Worm (Caenorhabditis elegans) whole organism, L4 larva: Measurements from ENCODE around the gene met-2.
A peak's percentile ranks its signal among the peaks of the same experiment; 100 is the strongest.
"Not testable (repeated sequence)": the region's sequence is repeated elsewhere in the genome, so short reads cannot be mapped to it uniquely, and the experiment has no call there.

Experiments
- F10B5.3 ChIP-seq: sonication (generic microtip); optimal IDR thresholded peaks from 2 replicates; lab custom pipeline; 2016; ENCODE audit warnings: mild to moderate bottlenecking, missing genetic modification characterization, missing compliant biosample characterization
- F37D6.2 ChIP-seq: sonication (generic microtip); optimal IDR thresholded peaks from 2 replicates; lab custom pipeline; 2016; ENCODE audit warnings: mild to moderate bottlenecking, missing genetic modification characterization, missing compliant biosample characterization
- F49E8.2 ChIP-seq: sonication (generic microtip); optimal IDR thresholded peaks from 2 replicates; lab custom pipeline; 2016; ENCODE audit warnings: missing compliant biosample characterization, mild to moderate bottlenecking, missing genetic modification characterization, borderline replicate concordance
- R02D3.7 ChIP-seq: fragments of 150-350 bp; sonication (generic microtip); optimal IDR thresholded peaks from 3 replicates; lab custom pipeline; 2014; ENCODE audit warnings: missing biosample characterization, missing genetic modification characterization
- T20F7.1 ChIP-seq: fragments of 200-800 bp; sonication (Bioruptor generic); optimal IDR thresholded peaks from 2 replicates; lab custom pipeline; 2018; ENCODE audit warnings: mild to moderate bottlenecking, missing genetic modification characterization, missing compliant biosample characterization
- T26A8.4 ChIP-seq: fragments of 200-800 bp; sonication (Bioruptor generic); IDR thresholded peaks from 2 replicates; pipeline ENCODE4 v1.3.6; 2022; ENCODE audit warnings: missing genetic modification characterization, missing compliant biosample characterization
- Y48G9A.11 ChIP-seq: fragments of 200-800 bp; sonication (Bioruptor generic); IDR thresholded peaks from 2 replicates; pipeline ENCODE4 v1.3.6; 2022; ENCODE audit warnings: missing genetic modification reagents, missing genetic modification characterization, missing compliant biosample characterization
- Y5F2A.4 ChIP-seq: fragments of 200-800 bp; sonication (Bioruptor generic); optimal IDR thresholded peaks from 2 replicates; lab custom pipeline; 2018; ENCODE audit warnings: mild to moderate bottlenecking, missing genetic modification characterization, missing compliant biosample characterization
- Y75B8A.6 ChIP-seq: fragments of 200-800 bp; sonication (Bioruptor generic); IDR thresholded peaks from 2 replicates; pipeline ENCODE4 v1.3.6; 2022; ENCODE audit warnings: missing genetic modification reagents, missing genetic modification characterization, missing compliant biosample characterization
- ZK546.5 ChIP-seq, 2 experiments: sonication (generic microtip); optimal IDR thresholded peaks; 2 replicates each; lab custom pipeline; 2017; ENCODE audit warnings: missing biosample characterization in 2 of 2, missing genetic modification characterization in 2 of 2
- aha-1 ChIP-seq: fragments of 150-350 bp; peaks from one replicate; lab custom pipeline; 2014; ENCODE audit warnings: missing biosample characterization, missing genetic modification characterization
- ama-1 ChIP-seq: fragments of 150-350 bp; optimal IDR thresholded peaks from 2 replicates; lab custom pipeline; 2014; ENCODE audit warnings: inconsistent platforms, mixed read lengths
- arid-1 ChIP-seq: fragments of 200-800 bp; sonication (Bioruptor generic); conservative IDR thresholded peaks from 2 replicates; pipeline ENCODE4 v1.3.6; 2022; ENCODE audit warnings: missing genetic modification reagents, missing genetic modification characterization, missing compliant biosample characterization
- ceh-44 ChIP-seq: fragments of 200-800 bp; sonication (Bioruptor generic); IDR thresholded peaks from 2 replicates; pipeline ENCODE4 v1.3.6; 2022; ENCODE audit warnings: missing genetic modification reagents, missing genetic modification characterization, missing compliant biosample characterization
- ceh-62 ChIP-seq: sonication (generic microtip); optimal IDR thresholded peaks from 2 replicates; lab custom pipeline; 2017; ENCODE audit warnings: missing biosample characterization, missing genetic modification characterization
- cey-2 ChIP-seq: sonication (generic microtip); optimal IDR thresholded peaks from 3 replicates; lab custom pipeline; 2017; ENCODE audit warnings: missing genetic modification characterization, mild to moderate bottlenecking, missing compliant biosample characterization, antibody characterized with exemption, borderline replicate concordance; ENCODE audit not compliant: insufficient read depth
- daf-19 ChIP-seq: fragments of 200-800 bp; sonication (Bioruptor generic); conservative IDR thresholded peaks from 2 replicates; pipeline ENCODE4 v1.3.6; 2022; ENCODE audit warnings: missing genetic modification characterization, missing compliant biosample characterization
- dmd-9 ChIP-seq: fragments of 200-800 bp; sonication (Bioruptor generic); IDR thresholded peaks from 2 replicates; pipeline ENCODE4 v1.3.6; 2022; ENCODE audit warnings: missing genetic modification reagents, missing genetic modification characterization, missing compliant biosample characterization
- dpl-1 ChIP-seq: fragments of 150-350 bp; optimal IDR thresholded peaks from 2 replicates; lab custom pipeline; 2014; ENCODE audit warnings: missing biosample characterization, missing genetic modification reagents, missing genetic modification characterization
- dve-1 ChIP-seq: sonication (generic microtip); optimal IDR thresholded peaks from 2 replicates; lab custom pipeline; 2017; ENCODE audit warnings: antibody characterized with exemption, mild to moderate bottlenecking, missing genetic modification characterization, missing compliant biosample characterization; ENCODE audit not compliant: insufficient read depth
- egl-43 ChIP-seq: fragments of 200-800 bp; sonication (Bioruptor generic); IDR thresholded peaks from 2 replicates; pipeline ENCODE4 v1.3.6; 2022; ENCODE audit warnings: missing genetic modification reagents, missing genetic modification characterization, missing compliant biosample characterization
- hlh-30 ChIP-seq: sonication (generic microtip); optimal IDR thresholded peaks from 2 replicates; lab custom pipeline; 2017; ENCODE audit warnings: antibody characterized with exemption, mild to moderate bottlenecking, missing genetic modification characterization, missing compliant biosample characterization; ENCODE audit not compliant: insufficient read depth
- hmg-1.1 ChIP-seq: fragments of 200-800 bp; sonication (Bioruptor generic); IDR thresholded peaks from 2 replicates; pipeline ENCODE4 v1.3.6; 2022; ENCODE audit warnings: missing genetic modification reagents, missing genetic modification characterization, missing compliant biosample characterization
- lin-1 ChIP-seq: fragments of 200-800 bp; sonication (Bioruptor generic); IDR thresholded peaks from 2 replicates; pipeline ENCODE4 v1.3.6; 2022; ENCODE audit warnings: missing genetic modification reagents, missing genetic modification characterization, missing compliant biosample characterization
- lsy-2 ChIP-seq, 2 experiments: fragments of 150-350 bp in 1 of 2; sonication (generic microtip) in 1 of 2; optimal IDR thresholded peaks; 2 replicates each; lab custom pipeline; 2014 to 2017; ENCODE audit warnings: missing biosample characterization in 2 of 2, missing genetic modification characterization in 2 of 2
- madf-9 ChIP-seq: fragments of 200-800 bp; sonication (Bioruptor generic); conservative IDR thresholded peaks from 2 replicates; pipeline ENCODE4 v1.3.6; 2022; ENCODE audit warnings: missing genetic modification reagents, missing genetic modification characterization, missing compliant biosample characterization
- mdl-1 ChIP-seq, 2 experiments: fragments of 150-350 bp in 1 of 2; sonication (generic microtip) in 1 of 2; optimal IDR thresholded peaks; 2 replicates each; lab custom pipeline; 2014 to 2017; ENCODE audit warnings: missing biosample characterization in 2 of 2, missing genetic modification characterization in 2 of 2
- mdt-29 ChIP-seq: fragments of 200-800 bp; sonication (Bioruptor generic); IDR thresholded peaks from 2 replicates; pipeline ENCODE4 v1.3.6; 2022; ENCODE audit warnings: missing genetic modification reagents, missing genetic modification characterization, missing compliant biosample characterization
- mxl-3 ChIP-seq: fragments of 200-800 bp; sonication (Bioruptor generic); optimal IDR thresholded peaks from 2 replicates; lab custom pipeline; 2018; ENCODE audit warnings: mild to moderate bottlenecking, missing genetic modification characterization, missing compliant biosample characterization
- nhr-111 ChIP-seq: fragments of 200-800 bp; sonication (Bioruptor generic); optimal IDR thresholded peaks from 2 replicates; lab custom pipeline; 2018; ENCODE audit warnings: mild to moderate bottlenecking, missing genetic modification characterization, missing compliant biosample characterization
- nhr-25 ChIP-seq: sonication (generic microtip); optimal IDR thresholded peaks from 2 replicates; lab custom pipeline; 2017; ENCODE audit warnings: missing genetic modification characterization, mild to moderate bottlenecking, missing compliant biosample characterization, antibody characterized with exemption, moderate library complexity, borderline replicate concordance; ENCODE audit not compliant: insufficient read depth
- nhr-41 ChIP-seq: fragments of 200-800 bp; sonication (Bioruptor generic); IDR thresholded peaks from 2 replicates; pipeline ENCODE4 v1.3.6; 2022; ENCODE audit warnings: missing genetic modification reagents, missing genetic modification characterization, missing compliant biosample characterization
- nhr-77 ChIP-seq: fragments of 150-350 bp; optimal IDR thresholded peaks from 2 replicates; lab custom pipeline; 2014; ENCODE audit warnings: missing biosample characterization, missing genetic modification characterization
- pha-4 ChIP-seq, 2 experiments: fragments of 150-350 bp in 1 of 2; fragments of 200-800 bp in 1 of 2; sonication (Bioruptor generic) in 1 of 2; IDR thresholded peaks in 1 of 2; optimal IDR thresholded peaks in 1 of 2; 2 replicates each; pipeline versions ENCODE4 v1.3.6 to Lab custom; 2014 to 2022; ENCODE audit warnings: missing genetic modification characterization in 2 of 2, missing genetic modification reagents in 2 of 2, missing biosample characterization in 1 of 2, missing compliant biosample characterization in 1 of 2
- php-3 ChIP-seq: fragments of 200-800 bp; sonication (Bioruptor generic); IDR thresholded peaks from 2 replicates; pipeline ENCODE4 v1.3.6; 2022; ENCODE audit warnings: missing genetic modification reagents, missing genetic modification characterization, missing compliant biosample characterization
- snpc-1.2 ChIP-seq: fragments of 200-800 bp; sonication (Bioruptor generic); IDR thresholded peaks from 2 replicates; pipeline ENCODE4 v1.3.6; 2022; ENCODE audit warnings: missing genetic modification reagents, missing genetic modification characterization, missing compliant biosample characterization
- snpc-4 ChIP-seq: fragments of 150-350 bp; optimal IDR thresholded peaks from 2 replicates; lab custom pipeline; 2014; ENCODE audit warnings: missing biosample characterization, missing genetic modification characterization
- spr-1 ChIP-seq: sonication (generic microtip); optimal IDR thresholded peaks from 2 replicates; lab custom pipeline; 2016; ENCODE audit warnings: mild to moderate bottlenecking, missing genetic modification characterization, missing compliant biosample characterization
- tag-97 ChIP-seq: fragments of 200-800 bp; sonication (Bioruptor generic); IDR thresholded peaks from 2 replicates; pipeline ENCODE4 v1.3.6; 2022; ENCODE audit warnings: missing genetic modification characterization, missing compliant biosample characterization
- zfp-2 ChIP-seq: sonication (generic microtip); optimal IDR thresholded peaks from 2 replicates; lab custom pipeline; 2016; ENCODE audit warnings: mild to moderate bottlenecking, missing genetic modification characterization, missing compliant biosample characterization
- zfp-3 ChIP-seq: fragments of 200-800 bp; sonication (Bioruptor generic); conservative IDR thresholded peaks from 2 replicates; pipeline ENCODE4 v1.3.6; 2022; ENCODE audit warnings: missing genetic modification reagents, missing genetic modification characterization, missing compliant biosample characterization
- zip-2 ChIP-seq: fragments of 150-350 bp; optimal IDR thresholded peaks from 2 replicates; lab custom pipeline; 2014; ENCODE audit warnings: missing biosample characterization, missing genetic modification characterization
- ztf-11 ChIP-seq: fragments of 150-350 bp; optimal IDR thresholded peaks from 2 replicates; lab custom pipeline; 2014; ENCODE audit warnings: missing biosample characterization, missing genetic modification characterization

Gene met-2

DNA sequence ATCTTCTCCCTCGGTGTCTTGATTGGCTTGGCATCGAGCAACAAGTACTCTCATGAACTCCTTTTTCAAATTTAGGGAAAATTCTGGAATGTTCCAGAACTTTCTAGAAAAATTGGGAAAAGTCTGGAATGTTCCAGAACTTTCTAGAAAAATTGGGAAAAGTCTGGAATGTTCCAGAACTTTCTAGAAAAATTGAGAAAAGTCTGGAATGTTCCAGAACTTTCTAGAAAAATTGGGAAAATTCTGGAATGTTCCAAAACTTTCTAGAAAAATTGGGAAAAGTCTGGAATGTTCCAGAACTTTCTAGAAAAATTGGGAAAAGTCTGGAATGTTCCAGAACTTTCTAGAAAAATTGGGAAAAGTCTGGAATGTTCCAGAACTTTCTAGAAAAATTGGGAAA lies 30.8 kb upstream of the met-2 start, which contains the start of gene ZC262.7:
ZC262.7 (minus strand) TSS at position 54 of the 400 bp plus-strand sequence.
- peak; percentile 62; the same call in 1 of the 2 replicates for TF ChIP-seq lin-1 (GFP tag; lab: Robert Waterston, UW)
- TF ChIP-seq mdt-29: peak; percentile 72
- TF ChIP-seq arid-1: peak; percentile 44; the same call in 1 of the 2 replicates
- peak; percentile 37; the same call in 1 of the 2 replicates for TF ChIP-seq Y48G9A.11 (GFP tag; lab: Robert Waterston, UW)
- peak; percentile 17; the same call in 1 of the 2 replicates for TF ChIP-seq snpc-1.2 (GFP tag; lab: Robert Waterston, UW)

DNA sequence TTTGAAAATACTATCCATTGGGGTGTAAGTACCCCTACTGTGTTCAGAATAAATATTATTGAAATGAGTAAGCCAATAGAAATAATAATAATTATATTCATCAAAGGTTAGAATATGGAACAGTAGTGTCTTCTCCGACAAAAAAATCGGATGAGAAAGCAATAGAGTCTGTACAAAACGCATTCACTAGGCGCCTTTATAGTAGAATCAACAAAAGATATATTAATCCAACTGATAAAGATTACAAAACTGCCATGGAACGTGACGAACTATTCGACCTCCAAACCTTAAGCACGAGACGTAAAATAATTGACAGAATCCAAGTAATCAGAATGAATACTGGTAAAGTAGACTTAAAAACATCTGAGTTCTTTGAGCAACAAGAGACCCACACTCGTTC lies 27.3 kb upstream of the met-2 start, which contains the start of gene clc-29:
clc-29 (minus strand) TSS at position 101 of the 400 bp plus-strand sequence.
- not testable (repeated sequence) for TF ChIP-seq nhr-25; R02D3.7; madf-9 (GFP tag; lab: Robert Waterston, UW)

DNA sequence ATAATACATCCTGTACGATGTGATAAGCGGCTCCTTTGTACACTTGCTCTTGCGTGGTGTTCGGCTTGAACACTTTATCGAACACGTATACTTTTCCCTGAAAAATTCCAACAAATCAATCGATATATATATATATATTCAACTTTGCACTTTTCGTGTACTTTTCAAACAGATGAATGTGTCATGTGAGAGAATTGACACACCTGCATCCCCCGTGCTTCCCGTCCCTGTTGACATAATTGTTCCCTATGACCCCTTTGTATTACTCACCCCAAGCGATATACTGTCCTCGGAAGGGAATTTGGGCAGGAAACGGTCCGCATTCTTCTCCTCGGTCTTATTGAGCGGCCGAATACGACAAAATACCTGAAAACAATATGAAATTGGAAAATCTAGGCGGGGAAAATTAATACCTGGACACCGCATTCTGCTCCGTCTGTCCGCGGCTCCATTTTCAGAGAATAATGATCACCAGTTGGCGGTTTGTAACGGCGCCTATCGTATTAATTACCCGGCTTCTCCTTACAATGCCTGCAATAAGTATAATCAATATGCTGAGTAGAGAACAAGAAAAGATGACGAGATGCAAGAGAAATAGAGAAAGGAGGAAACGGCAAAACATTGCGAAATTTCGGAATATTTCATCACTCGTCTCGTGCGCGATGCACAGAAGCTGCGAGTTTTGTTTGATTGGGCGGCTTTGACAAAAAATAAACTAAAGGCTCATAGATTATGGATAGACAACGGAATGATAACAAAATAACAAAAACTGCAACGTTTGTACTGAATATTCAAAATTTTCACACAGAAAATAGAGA lies 20.2 kb upstream of the met-2 start, which contains the start of gene unc-116:
unc-116 (minus strand) TSS at position 531 of the 818 bp plus-strand sequence.
- TF ChIP-seq F49E8.2 (tag; lab: Kevin White, UChicago) (no peak), daf-19 (GFP tag; lab: Robert Waterston, UW) (no peak), tag-97 (no peak), Y5F2A.4 (GFP tag; lab: Kevin White, UChicago) (no peak), mdl-1 (tag; optimal IDR thresholded peaks at IDR 0.05; lab: Kevin White, UChicago) (peak; percentile 37 to 76), R02D3.7 (no peak), mdt-29 (no peak), hlh-30 (tag; lab: Kevin White, UChicago) (peak; percentile 79), cey-2 (tag; lab: Kevin White, UChicago) (no peak), nhr-25 (no peak), lsy-2 (tag; optimal IDR thresholded peaks at IDR 0.05; lab: Kevin White, UChicago) (peak; percentile 3 to 72), F37D6.2 (no peak), php-3 (GFP tag; lab: Robert Waterston, UW) (no peak), zip-2 (tag; lab: Kevin White, UChicago) (no peak), T26A8.4 (GFP tag; lab: Robert Waterston, UW) (peak; percentile 22; the same call in 1 of the 2 replicates), zfp-2 (tag; lab: Kevin White, UChicago) (no peak), F10B5.3 (tag; lab: Kevin White, UChicago) (no peak), hmg-1.1 (peak; percentile 51), nhr-111 (GFP tag; lab: Kevin White, UChicago) (no peak), T20F7.1 (GFP tag; lab: Kevin White, UChicago) (peak; percentile 42), snpc-4 (tag; lab: Kevin White, UChicago) (no peak), egl-43 (GFP tag; lab: Robert Waterston, UW) (0 out of 2 replicates have a peak, but pooled peaks have one; percentile 28), dmd-9 (0 out of 2 replicates have a peak, but pooled peaks have one; percentile 31), ztf-11 (tag; lab: Kevin White, UChicago) (no peak), spr-1 (tag; lab: Kevin White, UChicago) (no peak), dve-1 (peak; percentile 55), nhr-41 (no peak), nhr-77 (tag; lab: Kevin White, UChicago) (no peak), pha-4 (GFP tag; IDR thresholded peaks at IDR 0.05; lab: Robert Waterston, UW) (no peak), pha-4 (tag; optimal IDR thresholded peaks at IDR 0.05; lab: Kevin White, UChicago) (peak; percentile 8), madf-9 (GFP tag; lab: Robert Waterston, UW) (no peak), ama-1 (lab: Kevin White, UChicago) (no peak), ZK546.5 (tag; optimal IDR thresholded peaks at IDR 0.05; lab: Kevin White, UChicago) (no peak), ceh-44 (GFP tag; lab: Robert Waterston, UW) (no peak), aha-1 (peak; percentile 33), zfp-3 (GFP tag; lab: Robert Waterston, UW) (no peak), ceh-62 (no peak), Y75B8A.6 (GFP tag; lab: Robert Waterston, UW) (no peak), dpl-1 (GFP tag; lab: Kevin White, UChicago) (peak; percentile 34), mxl-3 (GFP tag; lab: Kevin White, UChicago) (no peak)
